Worm (Caenorhabditis elegans) whole organism, late embryonic: Measurements from ENCODE around the gene delm-1.
A peak's percentile ranks its signal among the peaks of the same experiment; 100 is the strongest.

Experiments used
- C08G9.2 ChIP-seq: sonication (generic microtip); optimal IDR thresholded peaks from 2 replicates; lab custom pipeline; 2016; ENCODE audit warnings: mild to moderate bottlenecking, missing genetic modification characterization, moderate library complexity, missing compliant biosample characterization
- F13H6.1 ChIP-seq: sonication (generic microtip); optimal IDR thresholded peaks from 2 replicates; lab custom pipeline; 2016; ENCODE audit warnings: missing genetic modification characterization, missing compliant biosample characterization
- K09A11.1 ChIP-seq: sonication (generic microtip); optimal IDR thresholded peaks from 2 replicates; lab custom pipeline; 2017; ENCODE audit warnings: antibody characterized with exemption, mild to moderate bottlenecking, missing genetic modification characterization, missing compliant biosample characterization; ENCODE audit not compliant: insufficient read depth
- ahr-1 ChIP-seq: sonication (generic microtip); optimal IDR thresholded peaks from 2 replicates; lab custom pipeline; 2016; ENCODE audit warnings: missing genetic modification characterization, missing compliant biosample characterization
- ama-1 ChIP-seq: fragments of 150-350 bp; optimal IDR thresholded peaks from 2 replicates; lab custom pipeline; 2014
- ceh-19 ChIP-seq: fragments of 200-800 bp; sonication (Bioruptor generic); optimal IDR thresholded peaks from 2 replicates; lab custom pipeline; 2018; ENCODE audit warnings: mild to moderate bottlenecking, missing genetic modification characterization, missing compliant biosample characterization
- ceh-24 ChIP-seq: sonication (generic microtip); optimal IDR thresholded peaks from 2 replicates; lab custom pipeline; 2016; ENCODE audit warnings: mild to moderate bottlenecking, missing genetic modification characterization, missing compliant biosample characterization
- ceh-45 ChIP-seq: fragments of 200-800 bp; sonication (Bioruptor generic); IDR thresholded peaks from 2 replicates; pipeline ENCODE4 v1.3.6; 2022; ENCODE audit warnings: missing genetic modification reagents, missing genetic modification characterization, missing compliant biosample characterization
- ceh-6 ChIP-seq: fragments of 200-800 bp; sonication (Bioruptor generic); optimal IDR thresholded peaks from 2 replicates; lab custom pipeline; 2018; ENCODE audit warnings: mild to moderate bottlenecking, missing genetic modification characterization, missing compliant biosample characterization
- dve-1 ChIP-seq: sonication (generic microtip); optimal IDR thresholded peaks from 2 replicates; lab custom pipeline; 2017; ENCODE audit warnings: antibody characterized with exemption, mild to moderate bottlenecking, missing genetic modification characterization, missing compliant biosample characterization
- elt-2 ChIP-seq: sonication (generic microtip); optimal IDR thresholded peaks from 2 replicates; lab custom pipeline; 2016; ENCODE audit warnings: missing genetic modification reagents, missing genetic modification characterization, missing compliant biosample characterization
- elt-4 ChIP-seq: sonication (generic microtip); optimal IDR thresholded peaks from 2 replicates; lab custom pipeline; 2016; ENCODE audit warnings: missing genetic modification characterization, missing compliant biosample characterization
- ets-4 ChIP-seq: sonication (generic microtip); optimal IDR thresholded peaks from 2 replicates; lab custom pipeline; 2016; ENCODE audit warnings: missing genetic modification characterization, missing compliant biosample characterization
- fkh-10 ChIP-seq: fragments of 150-350 bp; optimal IDR thresholded peaks from 2 replicates; lab custom pipeline; 2014; ENCODE audit warnings: missing biosample characterization, missing genetic modification reagents, missing genetic modification characterization
- gmeb-2 ChIP-seq: sonication (generic microtip); optimal IDR thresholded peaks from 2 replicates; lab custom pipeline; 2016; ENCODE audit warnings: missing genetic modification characterization, inconsistent platforms, missing compliant biosample characterization
- hlh-15 ChIP-seq: sonication (generic microtip); optimal IDR thresholded peaks from 2 replicates; lab custom pipeline; 2016; ENCODE audit warnings: missing genetic modification characterization, missing compliant biosample characterization
- lin-11 ChIP-seq: fragments of 200-800 bp; sonication (Bioruptor generic); optimal IDR thresholded peaks from 2 replicates; lab custom pipeline; 2018; ENCODE audit warnings: mild to moderate bottlenecking, missing genetic modification characterization, missing compliant biosample characterization
- nfya-1 ChIP-seq: sonication (generic microtip); optimal IDR thresholded peaks from 2 replicates; lab custom pipeline; 2017; ENCODE audit warnings: missing genetic modification characterization, mild to moderate bottlenecking, missing compliant biosample characterization, antibody characterized with exemption, moderate library complexity
- nhr-232 ChIP-seq: sonication (generic microtip); optimal IDR thresholded peaks from 2 replicates; lab custom pipeline; 2016; ENCODE audit warnings: missing genetic modification characterization, missing compliant biosample characterization
- odd-2 ChIP-seq: sonication (generic microtip); optimal IDR thresholded peaks from 2 replicates; lab custom pipeline; 2017; ENCODE audit warnings: antibody characterized with exemption, mild to moderate bottlenecking, missing genetic modification characterization, missing compliant biosample characterization
- pag-3 ChIP-seq: sonication (generic microtip); optimal IDR thresholded peaks from 2 replicates; lab custom pipeline; 2016; ENCODE audit warnings: missing compliant biosample characterization, missing genetic modification characterization, borderline replicate concordance
- pat-9 ChIP-seq: fragments of 200-800 bp; sonication (Bioruptor generic); optimal IDR thresholded peaks from 2 replicates; lab custom pipeline; 2018; ENCODE audit warnings: mild to moderate bottlenecking, missing genetic modification characterization, moderate library complexity, missing compliant biosample characterization
- pha-4 ChIP-seq: fragments of 150-350 bp; optimal IDR thresholded peaks from 2 replicates; lab custom pipeline; 2018; ENCODE audit warnings: missing biosample characterization, missing genetic modification reagents, missing genetic modification characterization
- ref-2 ChIP-seq: sonication (generic microtip); optimal IDR thresholded peaks from 2 replicates; lab custom pipeline; 2016; ENCODE audit warnings: missing genetic modification characterization, missing compliant biosample characterization
- sdc-2 ChIP-seq: sonication (generic microtip); optimal IDR thresholded peaks from 2 replicates; lab custom pipeline; 2016; ENCODE audit warnings: missing genotype, missing genetic modification characterization, missing compliant biosample characterization
- sox-2 ChIP-seq: fragments of 200-800 bp; sonication (Bioruptor generic); IDR thresholded peaks from 2 replicates; pipeline ENCODE4 v1.3.6; 2022; ENCODE audit warnings: missing genetic modification reagents, missing genetic modification characterization, missing compliant biosample characterization
- sox-4 ChIP-seq: sonication (generic microtip); optimal IDR thresholded peaks from 2 replicates; lab custom pipeline; 2017; ENCODE audit warnings: mild to moderate bottlenecking, missing genetic modification characterization, inconsistent platforms, missing compliant biosample characterization
- tbx-2 ChIP-seq: sonication (generic microtip); optimal IDR thresholded peaks from 2 replicates; lab custom pipeline; 2016; ENCODE audit warnings: missing genetic modification characterization, missing compliant biosample characterization
- tbx-7 ChIP-seq: sonication (generic microtip); optimal IDR thresholded peaks from 2 replicates; lab custom pipeline; 2016; ENCODE audit warnings: missing genotype, missing genetic modification characterization, missing compliant biosample characterization
- ttx-3 ChIP-seq: sonication (generic microtip); optimal IDR thresholded peaks from 2 replicates; lab custom pipeline; 2016; ENCODE audit warnings: missing genetic modification reagents, missing genetic modification characterization, missing compliant biosample characterization
- unc-42 ChIP-seq: sonication (generic microtip); optimal IDR thresholded peaks from 2 replicates; lab custom pipeline; 2016; ENCODE audit warnings: missing genotype, missing genetic modification characterization, missing compliant biosample characterization
- unc-55 ChIP-seq: sonication (generic microtip); optimal IDR thresholded peaks from 2 replicates; lab custom pipeline; 2017; ENCODE audit warnings: missing biosample characterization, missing genetic modification reagents, missing genetic modification characterization
- unc-86 ChIP-seq: sonication (generic microtip); optimal IDR thresholded peaks from 2 replicates; lab custom pipeline; 2016; ENCODE audit warnings: missing genetic modification characterization, missing compliant biosample characterization
- zip-5 ChIP-seq: sonication (generic microtip); optimal IDR thresholded peaks from 2 replicates; lab custom pipeline; 2016; ENCODE audit warnings: missing genetic modification characterization, missing compliant biosample characterization
- ztf-16 ChIP-seq: sonication (generic microtip); optimal IDR thresholded peaks from 2 replicates; lab custom pipeline; 2017; ENCODE audit warnings: missing genetic modification characterization, missing compliant biosample characterization

The delm-1 gene

ce11 chrIV:9146111-9146510, 10.8 kb upstream of the delm-1 start, which contains the start of gene daf-10:
Gene daf-10 (minus strand): TSS chrIV:9146211.
- TF ChIP-seq sox-4 (tag; lab: Kevin White, UChicago) (no peak), ztf-16 (tag; lab: Kevin White, UChicago) (no peak), tbx-2 (tag; lab: Kevin White, UChicago) (no peak), odd-2 (tag; lab: Kevin White, UChicago) (no peak), ttx-3 (tag; lab: Kevin White, UChicago) (no peak), K09A11.1 (tag; lab: Kevin White, UChicago) (no peak), nfya-1 (tag; lab: Kevin White, UChicago) (no peak), sox-2 (GFP tag; lab: Robert Waterston, UW) (no peak), ets-4 (tag; lab: Kevin White, UChicago) (no peak), ahr-1 (tag; lab: Kevin White, UChicago) (no peak), fkh-10 (GFP tag; lab: Kevin White, UChicago) (no peak), pat-9 (tag; lab: Kevin White, UChicago) (no peak), hlh-15 (no peak), gmeb-2 (no peak)

ce11 chrIV:9144405-9144804, 9.1 kb upstream of the delm-1 start, which contains the start of gene flp-1:
Gene flp-1 (plus strand): TSS chrIV:9144705.
- TF ChIP-seq ztf-16 (tag; lab: Kevin White, UChicago), result no peak
- TF ChIP-seq dve-1 (tag; lab: Kevin White, UChicago), result no peak
- TF ChIP-seq unc-42 (tag; lab: Kevin White, UChicago), result peak; percentile 29

DNA sequence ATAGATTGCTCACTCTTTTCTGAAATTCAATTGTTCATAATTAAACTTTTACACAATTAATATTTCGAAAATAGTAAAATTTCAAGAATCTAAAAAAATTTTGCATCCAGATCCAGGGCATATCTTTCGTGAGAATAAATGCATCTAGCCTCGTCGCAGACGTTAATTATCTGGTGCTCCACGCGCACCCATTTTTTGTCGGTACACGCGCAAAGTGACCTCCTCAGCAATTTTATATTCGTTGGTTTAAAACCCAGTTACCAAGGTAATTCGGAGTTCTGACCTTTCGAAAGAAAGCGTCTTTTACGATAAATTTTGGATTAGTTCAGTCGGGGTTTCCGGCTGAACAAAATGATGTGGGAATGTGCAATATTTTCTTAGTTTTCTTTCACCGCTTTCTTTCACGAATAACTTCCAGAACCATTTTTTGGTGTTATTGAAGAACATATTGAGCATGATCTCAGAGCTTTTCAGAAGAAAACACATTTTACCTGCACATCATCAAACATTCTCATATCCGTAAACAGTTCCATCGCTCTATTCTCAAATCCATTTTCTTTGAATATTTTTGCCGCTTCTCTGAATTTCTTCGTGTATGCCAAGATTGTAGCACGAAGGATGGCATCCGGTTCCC, 5.0 kb upstream of the delm-1 start:
- TF ChIP-seq ceh-19 (GFP tag; lab: Kevin White, UChicago), result no peak
- TF ChIP-seq odd-2 (tag; lab: Kevin White, UChicago), result no peak
- no peak for TF ChIP-seq lin-11 (tag; lab: Kevin White, UChicago)
- TF ChIP-seq ceh-45 (GFP tag; lab: Robert Waterston, UW), result no peak
- TF ChIP-seq unc-55 (GFP tag; lab: Kevin White, UChicago), result no peak
- TF ChIP-seq tbx-7, result no peak
- TF ChIP-seq unc-86 (tag; lab: Kevin White, UChicago), result no peak
- no peak for TF ChIP-seq ceh-6 (GFP tag; lab: Kevin White, UChicago)
- no peak for TF ChIP-seq elt-2 (tag; lab: Kevin White, UChicago)
- no peak for TF ChIP-seq nhr-232
- no peak for TF ChIP-seq F13H6.1
- no peak for TF ChIP-seq ref-2
- TF ChIP-seq ceh-24 (tag; lab: Kevin White, UChicago), result no peak
- no peak for TF ChIP-seq pat-9 (tag; lab: Kevin White, UChicago)
- TF ChIP-seq ama-1 (lab: Kevin White, UChicago), result no peak
- no peak for TF ChIP-seq pag-3
- no peak for TF ChIP-seq elt-4 (tag; lab: Kevin White, UChicago)
- TF ChIP-seq pha-4 (tag; lab: Kevin White, UChicago), result no peak
- TF ChIP-seq, all 69 proteins: peak for 0

DNA sequence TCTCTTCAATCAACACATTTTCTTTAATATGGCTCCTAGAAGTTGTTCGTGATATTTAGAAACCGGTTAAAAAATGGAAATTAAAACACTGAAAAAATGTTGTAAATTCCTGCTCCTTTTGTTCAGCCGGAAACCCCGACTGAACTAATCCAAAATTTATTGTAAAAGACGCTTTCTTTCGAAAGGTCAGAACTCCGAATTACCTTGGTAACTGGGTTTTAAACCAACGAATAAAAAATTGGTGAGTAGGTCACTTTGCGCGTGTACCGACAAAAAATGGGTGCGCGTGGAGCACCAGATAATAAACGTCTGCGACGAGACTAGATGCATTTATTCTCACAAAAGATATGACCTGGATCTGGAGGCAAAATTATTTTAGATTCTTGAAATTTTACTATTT, 4.7 kb downstream of the delm-1 start:
- TF ChIP-seq nfya-1 (tag; lab: Kevin White, UChicago) (no peak), sdc-2 (tag; lab: Kevin White, UChicago) (no peak), C08G9.2 (tag; lab: Kevin White, UChicago) (no peak), zip-5 (tag; lab: Kevin White, UChicago) (no peak), unc-42 (tag; lab: Kevin White, UChicago) (no peak)
